Worm (Caenorhabditis elegans): Measurements from ENCODE around the gene F48G7.7.

The F48G7.7 gene

ce11 chrV:626321-626720 is at the start of gene F48G7.7:
Gene F48G7.7 (minus strand): TSS chrV:626421.
- TF ChIP-seq ceh-36 (tag; optimal IDR thresholded peaks at IDR 0.05) (no peak), flt-1 (GFP tag; IDR thresholded peaks at IDR 0.05) (no peak), pes-1 (GFP tag; IDR thresholded peaks at IDR 0.05) (no peak), aly-1 (tag; optimal IDR thresholded peaks at IDR 0.05) (no peak)

DNA sequence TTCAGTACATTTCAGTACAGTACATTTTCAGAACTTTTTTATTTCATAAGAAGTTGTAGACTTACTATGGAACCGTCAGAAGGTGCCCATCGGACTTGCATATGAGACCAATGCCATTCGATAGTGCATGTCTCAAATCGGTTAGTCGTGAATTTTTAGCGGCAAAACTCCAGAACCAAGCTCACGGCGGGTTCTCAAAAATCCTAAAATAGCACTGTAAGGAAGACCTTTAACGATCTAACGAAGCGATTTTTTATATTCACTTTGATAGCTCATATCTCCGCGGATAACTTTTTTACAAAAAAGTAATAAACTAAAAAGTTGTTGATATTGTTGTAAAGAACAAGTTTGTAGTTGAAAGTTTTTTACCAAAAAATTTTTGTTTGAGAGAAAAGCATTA is 48.0 kb upstream of the F48G7.7 start, which contains the start of gene sru-25:
Gene sru-25 (minus strand): TSS at position 101 of the 400 bp plus-strand sequence.
- TF ChIP-seq tra-4 (tag; optimal IDR thresholded peaks at IDR 0.05) (no peak), flt-1 (GFP tag; IDR thresholded peaks at IDR 0.05) (no peak), hmbx-1 (tag; optimal IDR thresholded peaks at IDR 0.05) (no peak), F13C5.2 (tag; optimal IDR thresholded peaks at IDR 0.05) (no peak), tbx-11 (GFP tag; IDR thresholded peaks at IDR 0.05) (no peak), ets-7 (tag; optimal IDR thresholded peaks at IDR 0.05) (no peak), hnd-1 (tag; optimal IDR thresholded peaks at IDR 0.05) (no peak), tbx-37 (GFP tag; conservative IDR thresholded peaks at IDR 0.05) (no peak)

ce11 chrV:671342-671741 is 45.1 kb upstream of the F48G7.7 start, which contains the start of gene sru-24:
Gene sru-24 (minus strand): TSS chrV:671442.
- TF ChIP-seq tra-4 (tag; optimal IDR thresholded peaks at IDR 0.05), result no peak
- no peak for TF ChIP-seq pes-1 (GFP tag; IDR thresholded peaks at IDR 0.05)
- TF ChIP-seq F13C5.2 (tag; optimal IDR thresholded peaks at IDR 0.05), result no peak
- TF ChIP-seq scrt-1 (GFP tag; IDR thresholded peaks at IDR 0.05), result no peak
- no peak for TF ChIP-seq B0310.2 (tag; optimal IDR thresholded peaks at IDR 0.05)
- no peak for TF ChIP-seq flt-1 (GFP tag; IDR thresholded peaks at IDR 0.05)
- TF ChIP-seq hmbx-1 (tag; optimal IDR thresholded peaks at IDR 0.05), result no peak
- TF ChIP-seq ceh-36 (tag; optimal IDR thresholded peaks at IDR 0.05), result no peak
- TF ChIP-seq ets-7 (tag; optimal IDR thresholded peaks at IDR 0.05), result no peak
- TF ChIP-seq ceh-13 (GFP tag; optimal IDR thresholded peaks at IDR 0.05), result no peak
- no peak for TF ChIP-seq tbx-11 (GFP tag; IDR thresholded peaks at IDR 0.05)
- TF ChIP-seq hnd-1 (tag; optimal IDR thresholded peaks at IDR 0.05), result no peak
- TF ChIP-seq ama-1 (optimal IDR thresholded peaks at IDR 0.05), result no peak
- TF ChIP-seq sea-1 (GFP tag; conservative IDR thresholded peaks at IDR 0.05), result no peak

ce11 chrV:667459-667858 is 41.2 kb upstream of the F48G7.7 start, which contains the start of gene nhr-180:
Gene nhr-180 (minus strand): TSS chrV:667510.
- TF ChIP-seq ets-7 (tag; optimal IDR thresholded peaks at IDR 0.05) (no peak), sea-1 (GFP tag; conservative IDR thresholded peaks at IDR 0.05) (no peak), ceh-13 (GFP tag; optimal IDR thresholded peaks at IDR 0.05) (no peak), F13C5.2 (tag; optimal IDR thresholded peaks at IDR 0.05) (no peak), aly-1 (tag; optimal IDR thresholded peaks at IDR 0.05) (no peak)

DNA sequence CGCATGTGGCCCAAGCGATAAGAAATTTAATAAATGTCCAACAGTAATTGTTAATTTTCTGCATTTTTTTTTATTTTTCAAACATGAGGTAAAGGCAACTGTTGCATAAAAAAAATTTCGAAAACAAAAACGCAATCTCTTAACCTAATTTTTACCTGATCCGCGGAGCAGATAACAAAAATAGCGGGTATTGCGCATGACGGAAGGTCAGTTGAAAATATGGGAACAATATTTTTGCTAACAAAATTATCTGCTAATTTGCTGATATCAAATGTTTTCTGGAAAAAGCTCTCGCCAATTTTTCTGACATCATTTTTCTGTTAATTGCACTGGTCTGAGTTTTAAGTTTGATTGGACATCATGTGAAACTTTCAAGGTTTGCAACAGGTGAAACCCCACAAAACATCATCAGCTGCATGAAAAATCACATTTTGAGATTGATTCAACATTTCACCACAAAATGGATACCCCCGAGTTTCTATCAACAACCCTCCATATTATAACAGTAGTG is 38.2 kb upstream of the F48G7.7 start, which contains the start of the genes F31F4.11 and srh-266:
Gene F31F4.11 (minus strand): TSS at position 101 of the 511 bp plus-strand sequence.
Gene srh-266 (plus strand): TSS at position 461 of the 511 bp plus-strand sequence.
- TF ChIP-seq hnd-1 (tag; optimal IDR thresholded peaks at IDR 0.05) (no peak), tbx-11 (GFP tag; IDR thresholded peaks at IDR 0.05) (no peak), ceh-13 (GFP tag; optimal IDR thresholded peaks at IDR 0.05) (no peak), B0310.2 (tag; optimal IDR thresholded peaks at IDR 0.05) (no peak), aly-1 (tag; optimal IDR thresholded peaks at IDR 0.05) (no peak), tra-4 (tag; optimal IDR thresholded peaks at IDR 0.05) (no peak), F13C5.2 (tag; optimal IDR thresholded peaks at IDR 0.05) (no peak)

- no peak for TF ChIP-seq ceh-36 (tag; optimal IDR thresholded peaks at IDR 0.05)
- no peak for TF ChIP-seq scrt-1 (GFP tag; IDR thresholded peaks at IDR 0.05)
- no peak for TF ChIP-seq sea-1 (GFP tag; conservative IDR thresholded peaks at IDR 0.05)
- TF ChIP-seq ama-1 (optimal IDR thresholded peaks at IDR 0.05), result no peak
Observed at ce11 chrV:660210-660609, 34.0 kb upstream of the F48G7.7 start, which contains the start of gene F31F4.17. Gene F31F4.17 (minus strand): TSS chrV:660310.

ce11 chrV:658140-658539 is 31.9 kb upstream of the F48G7.7 start:
- TF ChIP-seq tbx-37 (GFP tag; conservative IDR thresholded peaks at IDR 0.05) (peak; percentile 75), tbx-11 (GFP tag; IDR thresholded peaks at IDR 0.05) (peak; percentile 45; the same call in 1 of the 2 replicates)

DNA sequence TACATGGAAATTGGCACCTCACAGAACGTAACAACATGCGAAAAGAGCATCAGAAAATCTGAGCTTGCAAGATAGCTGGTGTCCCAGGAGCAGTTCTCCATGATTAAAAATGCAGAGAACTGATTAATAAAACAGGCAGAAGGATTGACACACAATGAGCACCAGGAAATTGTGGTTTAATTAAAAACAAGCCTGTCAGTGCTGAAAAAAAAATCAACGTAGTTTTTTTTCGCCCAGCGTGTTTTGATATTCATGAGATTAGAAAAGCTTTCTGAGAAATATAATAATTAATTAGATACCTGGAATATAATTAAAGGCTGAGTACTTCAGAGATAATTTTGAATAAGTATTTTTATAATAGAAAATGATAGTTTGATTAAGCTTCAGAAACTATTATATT is 31.5 kb upstream of the F48G7.7 start, which contains the start of gene srh-246:
Gene srh-246 (minus strand): TSS at position 101 of the 400 bp plus-strand sequence.
- TF ChIP-seq ets-7 (tag; optimal IDR thresholded peaks at IDR 0.05) (no peak), ceh-36 (tag; optimal IDR thresholded peaks at IDR 0.05) (no peak), tbx-37 (GFP tag; conservative IDR thresholded peaks at IDR 0.05) (no peak), F13C5.2 (tag; optimal IDR thresholded peaks at IDR 0.05) (no peak), ceh-13 (GFP tag; optimal IDR thresholded peaks at IDR 0.05) (no peak), hmbx-1 (tag; optimal IDR thresholded peaks at IDR 0.05) (no peak), sea-1 (GFP tag; conservative IDR thresholded peaks at IDR 0.05) (no peak), flt-1 (GFP tag; IDR thresholded peaks at IDR 0.05) (no peak), aly-1 (tag; optimal IDR thresholded peaks at IDR 0.05) (no peak)

DNA sequence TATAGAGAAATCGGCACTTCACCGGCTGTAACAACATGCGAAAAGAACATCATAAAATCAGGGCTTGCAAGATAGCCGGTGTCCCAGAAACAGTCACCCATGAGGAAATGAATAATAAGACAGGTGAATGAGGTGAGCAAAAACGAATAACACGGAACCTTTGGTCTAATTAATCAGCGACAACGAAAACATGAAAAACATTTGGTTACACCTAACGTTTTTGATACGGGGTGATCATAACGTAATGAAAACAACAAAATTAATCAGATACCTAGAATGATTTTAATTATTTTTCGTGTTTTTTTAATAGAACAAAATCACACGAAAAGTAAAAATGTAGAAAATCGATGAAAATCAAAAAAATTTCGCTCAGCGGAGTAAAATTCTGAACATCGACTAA is 29.6 kb upstream of the F48G7.7 start, which contains the start of gene srh-245:
Gene srh-245 (minus strand): TSS at position 101 of the 400 bp plus-strand sequence.
- no peak for TF ChIP-seq sea-1 (GFP tag; conservative IDR thresholded peaks at IDR 0.05)
- TF ChIP-seq flt-1 (GFP tag; IDR thresholded peaks at IDR 0.05), result no peak
- TF ChIP-seq ceh-13 (GFP tag; optimal IDR thresholded peaks at IDR 0.05), result no peak
- TF ChIP-seq tbx-11 (GFP tag; IDR thresholded peaks at IDR 0.05), result no peak
- no peak for TF ChIP-seq B0310.2 (tag; optimal IDR thresholded peaks at IDR 0.05)
- TF ChIP-seq tbx-37 (GFP tag; conservative IDR thresholded peaks at IDR 0.05), result no peak
- TF ChIP-seq hmbx-1 (tag; optimal IDR thresholded peaks at IDR 0.05), result no peak
- TF ChIP-seq ama-1 (optimal IDR thresholded peaks at IDR 0.05), result no peak

All from whole organism, early embryonic.